Fruit fly (Drosophila melanogaster) whole organism, wandering third instar larva: Measurements from ENCODE around the gene CG32971.

ENCODE experiments used
- Abd-B ChIP-seq: fragments of >200 bp; optimal IDR thresholded peaks from 2 replicates; lab custom pipeline; 2017; ENCODE audit warnings: missing biosample characterization, missing genetic modification characterization
- CG32264 ChIP-seq: fragments of 200-800 bp; sonication (Bioruptor generic); optimal IDR thresholded peaks from 2 replicates; lab custom pipeline; 2016; ENCODE audit warnings: missing biosample characterization, missing genetic modification characterization
- CG9705 ChIP-seq: fragments of 200-800 bp; sonication (Bioruptor generic); optimal IDR thresholded peaks from 2 replicates; lab custom pipeline; 2018; ENCODE audit warnings: missing biosample characterization, mild to moderate bottlenecking, missing genetic modification characterization
- CrebA ChIP-seq: fragments of 200-800 bp; sonication (Bioruptor generic); optimal IDR thresholded peaks from 2 replicates; lab custom pipeline; 2016; ENCODE audit warnings: missing biosample characterization, mild to moderate bottlenecking, missing genetic modification characterization, borderline replicate concordance
- Dfd ChIP-seq: fragments of >200 bp; optimal IDR thresholded peaks from 2 replicates; lab custom pipeline; 2017; ENCODE audit warnings: missing biosample characterization, missing genetic modification characterization
- Dif ChIP-seq: fragments of 200-275, 200-300 bp; sonication (Bioruptor generic); optimal IDR thresholded peaks from 2 replicates; lab custom pipeline; 2018; ENCODE audit warnings: missing biosample characterization, missing genetic modification characterization; ENCODE audit not compliant: partially characterized antibody
- GATAd ChIP-seq: sonication (Bioruptor generic); optimal IDR thresholded peaks from 2 replicates; lab custom pipeline; 2016; ENCODE audit warnings: missing biosample characterization, missing genetic modification characterization
- HLH106 ChIP-seq: fragments of 200-800 bp; optimal IDR thresholded peaks from 3 replicates; lab custom pipeline; 2019; ENCODE audit warnings: missing biosample characterization, mild to moderate bottlenecking, missing genetic modification characterization, moderate library complexity
- Hnf4 ChIP-seq: fragments of 200-800 bp; sonication (Bioruptor generic); optimal IDR thresholded peaks from 2 replicates; lab custom pipeline; 2016; ENCODE audit warnings: missing biosample characterization, mild to moderate bottlenecking, missing genetic modification characterization
- Hr78 ChIP-seq: fragments of >200 bp; optimal IDR thresholded peaks from 2 replicates; lab custom pipeline; 2017; ENCODE audit warnings: missing biosample characterization, missing genetic modification characterization
- Hr83 ChIP-seq: fragments of 200-300 bp; sonication (Bioruptor generic); optimal IDR thresholded peaks from 2 replicates; lab custom pipeline; 2016; ENCODE audit warnings: missing biosample characterization, mild to moderate bottlenecking, missing genetic modification characterization, moderate library complexity; ENCODE audit not compliant: poor library complexity, severe bottlenecking
- Jra ChIP-seq: sonication (Bioruptor generic); optimal IDR thresholded peaks from 2 replicates; lab custom pipeline; 2016; ENCODE audit warnings: missing biosample characterization, missing genetic modification characterization
- Mio ChIP-seq: sonication (Bioruptor generic); optimal IDR thresholded peaks from 2 replicates; lab custom pipeline; 2016; ENCODE audit warnings: missing biosample characterization, missing genetic modification characterization
- Myc ChIP-seq: fragments of >200 bp; optimal IDR thresholded peaks from 2 replicates; lab custom pipeline; 2017
- N ChIP-seq: fragments of >200 bp; optimal IDR thresholded peaks from 2 replicates; lab custom pipeline; 2018; ENCODE audit warnings: missing biosample characterization, missing external identifiers, missing genetic modification characterization
- OdsH ChIP-seq: fragments of 200-800 bp; sonication (Bioruptor generic); optimal IDR thresholded peaks from 2 replicates; lab custom pipeline; 2016; ENCODE audit warnings: missing biosample characterization, mild to moderate bottlenecking, missing genetic modification characterization
- Rel ChIP-seq, 2 experiments: fragments of 200-800 bp; sonication (Bioruptor generic) in 1 of 2; optimal IDR thresholded peaks; 2 replicates in 1 of 2; 3 replicates in 1 of 2; lab custom pipeline; 2016 to 2019; ENCODE audit warnings: mild to moderate bottlenecking in 2 of 2, missing biosample characterization in 2 of 2, missing genetic modification characterization in 2 of 2, moderate library complexity in 1 of 2
- Sp1 ChIP-seq: fragments of 200-800 bp; sonication (Bioruptor generic); optimal IDR thresholded peaks from 3 replicates; lab custom pipeline; 2019; ENCODE audit warnings: missing biosample characterization, mild to moderate bottlenecking, missing genetic modification characterization, moderate library complexity
- Vsx2 ChIP-seq: fragments of 200-300, 225-300 bp; sonication (Bioruptor generic); optimal IDR thresholded peaks from 2 replicates; lab custom pipeline; 2018; ENCODE audit warnings: missing biosample characterization, missing genetic modification characterization; ENCODE audit not compliant: partially characterized antibody
- br ChIP-seq: fragments of 200-800 bp; sonication (Bioruptor generic); optimal IDR thresholded peaks from 2 replicates; lab custom pipeline; 2016; ENCODE audit warnings: missing biosample characterization, missing genetic modification characterization
- brk ChIP-seq: fragments of 200-800 bp; sonication (Bioruptor generic); optimal IDR thresholded peaks from 2 replicates; lab custom pipeline; 2016; ENCODE audit warnings: missing biosample characterization, mild to moderate bottlenecking, missing genetic modification characterization
- dl ChIP-seq, 2 experiments: fragments of 175-275, 200-275 bp in 1 of 2; fragments of 200-275 bp in 1 of 2; sonication (Bioruptor generic); optimal IDR thresholded peaks; lab custom pipeline; 2018; ENCODE audit warnings: mild to moderate bottlenecking in 2 of 2, missing biosample characterization in 2 of 2, missing genetic modification characterization in 2 of 2, moderate library complexity in 2 of 2; ENCODE audit not compliant: partially characterized antibody in 2 of 2, insufficient read depth in 1 of 2
- dmrt93B ChIP-seq: fragments of 200-800 bp; sonication (Bioruptor generic); optimal IDR thresholded peaks from 2 replicates; lab custom pipeline; 2018; ENCODE audit warnings: missing biosample characterization, mild to moderate bottlenecking, missing genetic modification characterization
- dsf ChIP-seq: sonication (Bioruptor generic); optimal IDR thresholded peaks from 2 replicates; lab custom pipeline; 2016; ENCODE audit warnings: missing biosample characterization, missing genetic modification characterization, borderline replicate concordance
- ey ChIP-seq: fragments of 200-800 bp; sonication (Bioruptor generic); optimal IDR thresholded peaks from 2 replicates; lab custom pipeline; 2016; ENCODE audit warnings: missing biosample characterization, missing genetic modification characterization
- foxo ChIP-seq, 2 experiments: fragments of 200-800 bp; sonication (Bioruptor generic); optimal IDR thresholded peaks; 2 replicates in 1 of 2; 3 replicates in 1 of 2; lab custom pipeline; 2016 to 2017; ENCODE audit warnings: missing biosample characterization in 2 of 2, missing genetic modification characterization in 2 of 2
- fru ChIP-seq: fragments of 200-800 bp; sonication (Bioruptor generic); optimal IDR thresholded peaks from 3 replicates; lab custom pipeline; 2016; ENCODE audit warnings: missing biosample characterization, mild to moderate bottlenecking, missing genetic modification characterization
- h ChIP-seq: fragments of 200-800 bp; sonication (Bioruptor generic); optimal IDR thresholded peaks from 3 replicates; lab custom pipeline; 2016; ENCODE audit warnings: missing biosample characterization, mild to moderate bottlenecking, missing genetic modification characterization
- jim ChIP-seq: fragments of 175-275, 200-325 bp; sonication (Bioruptor generic); optimal IDR thresholded peaks from 2 replicates; lab custom pipeline; 2016; ENCODE audit warnings: missing biosample characterization, mild to moderate bottlenecking, missing genetic modification characterization
- lola ChIP-seq: fragments of >200 bp; optimal IDR thresholded peaks from 2 replicates; lab custom pipeline; 2017; ENCODE audit warnings: missing biosample characterization, missing genetic modification characterization
- pan ChIP-seq: fragments of >200 bp; optimal IDR thresholded peaks from 2 replicates; lab custom pipeline; 2017
- psq ChIP-seq: fragments of 200-800 bp; sonication (Bioruptor generic); optimal IDR thresholded peaks from 3 replicates; lab custom pipeline; 2017; ENCODE audit warnings: missing biosample characterization, mild to moderate bottlenecking, missing genetic modification characterization, moderate library complexity
- rgr ChIP-seq: fragments of 200-800 bp; sonication (Bioruptor generic); optimal IDR thresholded peaks from 3 replicates; lab custom pipeline; 2016; ENCODE audit warnings: missing biosample characterization, mild to moderate bottlenecking, missing genetic modification characterization
- sage ChIP-seq: fragments of 200-800 bp; sonication (Bioruptor generic); optimal IDR thresholded peaks from 2 replicates; lab custom pipeline; 2016; ENCODE audit warnings: missing biosample characterization, mild to moderate bottlenecking, missing genetic modification characterization
- sv ChIP-seq: fragments of 200-800 bp; sonication (Bioruptor generic); optimal IDR thresholded peaks from 3 replicates; lab custom pipeline; 2016; ENCODE audit warnings: missing biosample characterization, missing genetic modification characterization
- tai ChIP-seq: sonication (Bioruptor generic); optimal IDR thresholded peaks from 2 replicates; lab custom pipeline; 2016; ENCODE audit warnings: missing biosample characterization, missing genetic modification characterization
- usp ChIP-seq: fragments of >200 bp; optimal IDR thresholded peaks from 2 replicates; lab custom pipeline; 2017; ENCODE audit warnings: missing biosample characterization, missing genetic modification characterization
- woc ChIP-seq: sonication (Bioruptor generic); optimal IDR thresholded peaks from 2 replicates; lab custom pipeline; 2016; ENCODE audit warnings: missing biosample characterization, mild to moderate bottlenecking, missing genetic modification characterization

Gene CG32971

dm6 chr2L:14274521-14274920, at the start of gene CG32971:
CG32971 (plus strand) TSS chr2L:14274821.
- no peak for TF ChIP-seq sv (GFP tag; lab: Kevin White, UChicago)
- TF ChIP-seq Sp1 (GFP tag; lab: Kevin White, UChicago) = no peak
- no peak for TF ChIP-seq GATAd (GFP tag; lab: Kevin White, UChicago)
- TF ChIP-seq CG32264 (GFP tag; lab: Kevin White, UChicago) = no peak
- no peak for TF ChIP-seq usp (GFP tag; lab: Kevin White, UChicago)
- TF ChIP-seq HLH106 = no peak
- TF ChIP-seq Vsx2 (GFP tag; lab: Kevin White, UChicago) = no peak
- TF ChIP-seq tai (GFP tag; lab: Kevin White, UChicago) = no peak
- TF ChIP-seq Jra (GFP tag; lab: Kevin White, UChicago) = no peak
- no peak for TF ChIP-seq brk (GFP tag; lab: Kevin White, UChicago)
- no peak for TF ChIP-seq psq (GFP tag; lab: Kevin White, UChicago)
- no peak for TF ChIP-seq Abd-B
- TF ChIP-seq sage (GFP tag; lab: Kevin White, UChicago) = no peak
- TF ChIP-seq Hnf4 = no peak
- no peak for TF ChIP-seq Mio (GFP tag; lab: Kevin White, UChicago)
- no peak for TF ChIP-seq pan (lab: Kevin White, UChicago)
- no peak for TF ChIP-seq Hr83 (GFP tag; lab: Kevin White, UChicago)
- TF ChIP-seq br = no peak
- no peak for TF ChIP-seq jim
- TF ChIP-seq dsf = no peak

- TF ChIP-seq OdsH (peak; percentile 77), Vsx2 (GFP tag; lab: Kevin White, UChicago) (no peak), brk (GFP tag; lab: Kevin White, UChicago) (peak; percentile 73), Jra (GFP tag; lab: Kevin White, UChicago) (peak; percentile 17), Rel (GFP tag; optimal IDR thresholded peaks at IDR 0.05; lab: Kevin White, UChicago) (peak; percentile 20), Rel (tag; optimal IDR thresholded peaks at IDR 0.05; lab: Kevin White, UChicago) (peak; percentile 37), Dfd (GFP tag; lab: Kevin White, UChicago) (no peak), CG32264 (GFP tag; lab: Kevin White, UChicago) (peak; percentile 49), psq (GFP tag; lab: Kevin White, UChicago) (peak; percentile 79), Myc (lab: Kevin White, UChicago) (no peak), tai (GFP tag; lab: Kevin White, UChicago) (peak; percentile 19), usp (GFP tag; lab: Kevin White, UChicago) (no peak), foxo (GFP tag; optimal IDR thresholded peaks at IDR 0.05; lab: Kevin White, UChicago) (peak in 1 of 2 experiments; percentile 87), rgr (GFP tag; lab: Kevin White, UChicago) (peak; percentile 78), woc (GFP tag; lab: Kevin White, UChicago) (peak; percentile 79), Mio (GFP tag; lab: Kevin White, UChicago) (no peak), GATAd (GFP tag; lab: Kevin White, UChicago) (no peak), sage (GFP tag; lab: Kevin White, UChicago) (peak; percentile 69), CG9705 (GFP tag; lab: Kevin White, UChicago) (no peak), Sp1 (GFP tag; lab: Kevin White, UChicago) (peak; percentile 80), dmrt93B (GFP tag; lab: Kevin White, UChicago) (peak; percentile 55), N (GFP tag; lab: Kevin White, UChicago) (no peak), Abd-B (no peak), ey (GFP tag; lab: Kevin White, UChicago) (peak; percentile 78), pan (lab: Kevin White, UChicago) (no peak), br (peak; percentile 78), HLH106 (peak; percentile 81), CrebA (GFP tag; lab: Kevin White, UChicago) (peak; percentile 4), lola (GFP tag; lab: Kevin White, UChicago) (no peak), dl (GFP tag; optimal IDR thresholded peaks at IDR 0.05; lab: Kevin White, UChicago; ENCODE audit: insufficient read depth in 1 of 2, partially characterized antibody in 2 of 2) (no peak), h (GFP tag; lab: Kevin White, UChicago) (peak; percentile 90), Dif (GFP tag; lab: Kevin White, UChicago) (no peak), dsf (no peak), Hnf4 (peak; percentile 73), Hr78 (GFP tag; lab: Kevin White, UChicago) (no peak), sv (GFP tag; lab: Kevin White, UChicago) (no peak), Hr83 (GFP tag; lab: Kevin White, UChicago) (peak; percentile 20), fru (GFP tag; lab: Kevin White, UChicago) (peak; percentile 88), jim (no peak)
Measured at dm6 chr2L:14225957-14226676, 48.5 kb upstream of the CG32971 start.
